Worm (Caenorhabditis elegans): ENCODE measurements around the gene dhcr-24.

Gene dhcr-24

DNA sequence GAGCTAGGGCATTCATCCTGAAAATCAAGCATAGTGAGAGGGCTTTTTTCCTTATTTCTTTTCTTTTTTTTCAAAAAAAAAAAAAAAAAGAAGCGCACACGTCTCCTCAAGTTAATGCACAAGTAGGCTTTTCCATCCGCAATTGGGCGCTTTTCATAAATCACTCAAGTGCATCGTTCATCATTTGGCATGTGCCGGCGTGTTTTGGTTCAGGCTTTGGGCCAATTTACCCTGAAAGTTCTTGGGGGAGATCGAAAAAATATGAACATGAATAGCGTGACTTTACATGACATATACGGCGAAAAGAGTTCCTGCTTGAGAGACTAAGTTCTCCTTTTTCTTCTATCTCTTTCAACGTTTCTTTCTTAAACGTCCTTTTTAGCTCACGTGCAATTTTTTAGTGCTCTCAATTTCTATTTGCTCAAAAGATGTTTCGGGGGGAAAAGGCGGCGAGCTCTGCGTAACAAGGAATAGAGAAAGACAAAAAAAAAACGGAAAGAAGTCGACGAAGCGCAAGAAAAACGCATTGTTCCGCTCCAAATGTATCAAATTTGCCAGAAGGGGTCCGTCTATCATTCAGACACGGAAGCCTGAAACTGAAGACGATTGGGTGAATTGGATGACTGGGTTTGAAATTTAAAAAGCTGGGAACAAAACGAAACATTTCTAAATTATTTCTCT is 37.2 kb upstream of the dhcr-24 start:
- TF ChIP-seq fkh-10 (GFP tag; optimal IDR thresholded peaks at IDR 0.05) (peak; percentile 85), tlp-1 (tag; optimal IDR thresholded peaks at IDR 0.05) (no peak), lin-14 (GFP tag; optimal IDR thresholded peaks at IDR 0.05) (peak; percentile 66), Y116A8C.19 (tag; optimal IDR thresholded peaks at IDR 0.05; ENCODE audit: borderline replicate concordance) (no peak), nhr-11 (tag; optimal IDR thresholded peaks at IDR 0.05) (no peak), vab-15 (tag; optimal IDR thresholded peaks at IDR 0.05) (no peak), mdl-1 (tag; optimal IDR thresholded peaks at IDR 0.05) (peak in 1 of 2 experiments; percentile 3), lin-13 (GFP tag; optimal IDR thresholded peaks at IDR 0.05) (peak; percentile 1), nhr-28 (tag; optimal IDR thresholded peaks at IDR 0.05) (no peak), nhr-84 (tag; optimal IDR thresholded peaks at IDR 0.05) (no peak)

- TF ChIP-seq mef-2 (tag; optimal IDR thresholded peaks at IDR 0.05) (peak; percentile 77), tbx-2 (tag; optimal IDR thresholded peaks at IDR 0.05) (peak; percentile 53), nhr-20 (tag; optimal IDR thresholded peaks at IDR 0.05) (peak; percentile 18), snu-23 (GFP tag; optimal IDR thresholded peaks at IDR 0.05) (peak; percentile 71), nhr-28 (tag; optimal IDR thresholded peaks at IDR 0.05) (no peak), lin-35 (GFP tag; optimal IDR thresholded peaks at IDR 0.05) (peak in 1 of 2 experiments; percentile 39), unc-86 (tag; optimal IDR thresholded peaks at IDR 0.05) (peak; percentile 74), ceh-88 (GFP tag; IDR thresholded peaks at IDR 0.05) (no peak), fkh-10 (GFP tag; optimal IDR thresholded peaks at IDR 0.05) (peak; percentile 60), rnt-1 (tag; optimal IDR thresholded peaks at IDR 0.05) (peak; percentile 72), efl-1 (optimal IDR thresholded peaks at IDR 0.05) (peak; percentile 12 to 28), efl-1 (GFP tag; optimal IDR thresholded peaks at IDR 0.05 in 1 of 2) (no peak), hpl-2 (GFP tag; optimal IDR thresholded peaks at IDR 0.05) (no peak), egl-13 (tag; optimal IDR thresholded peaks at IDR 0.05) (peak; percentile 33), xbp-1 (tag; optimal IDR thresholded peaks at IDR 0.05) (peak; percentile 43), fos-1 (tag; optimal IDR thresholded peaks at IDR 0.05) (peak; percentile 19), unc-62 (GFP tag; optimal IDR thresholded peaks at IDR 0.05) (no peak), swsn-7 (tag; optimal IDR thresholded peaks at IDR 0.05) (peak; percentile 65), ama-1 (optimal IDR thresholded peaks at IDR 0.05) (no peak), lin-14 (GFP tag; optimal IDR thresholded peaks at IDR 0.05) (peak; percentile 93), ces-1 (GFP tag; optimal IDR thresholded peaks at IDR 0.05) (no peak), zag-1 (tag; optimal IDR thresholded peaks at IDR 0.05) (no peak), elt-3 (tag; optimal IDR thresholded peaks at IDR 0.05) (no peak), zip-4 (GFP tag; optimal IDR thresholded peaks at IDR 0.05) (no peak), pax-3 (tag; optimal IDR thresholded peaks at IDR 0.05) (no peak), nhr-19 (GFP tag; conservative IDR thresholded peaks at IDR 0.05) (peak; percentile 52), unc-130 (tag; optimal IDR thresholded peaks at IDR 0.05) (no peak), pqm-1 (tag; optimal IDR thresholded peaks at IDR 0.05) (no peak), nhr-71 (tag; optimal IDR thresholded peaks at IDR 0.05) (peak; percentile 84), skn-1 (tag; optimal IDR thresholded peaks at IDR 0.05) (peak; percentile 37), isw-1 (GFP tag; IDR thresholded peaks at IDR 0.05) (peak; percentile 13; the same call in 1 of the 2 replicates), fkh-8 (tag; optimal IDR thresholded peaks at IDR 0.05) (peak; percentile 79), fkh-4 (tag; optimal IDR thresholded peaks at IDR 0.05; ENCODE audit: borderline replicate concordance) (no peak), irx-1 (tag; optimal IDR thresholded peaks at IDR 0.05) (no peak), nhr-47 (tag; optimal IDR thresholded peaks at IDR 0.05) (peak; percentile 80), sox-4 (tag; optimal IDR thresholded peaks at IDR 0.05) (peak; percentile 2), dsc-1 (tag; optimal IDR thresholded peaks at IDR 0.05) (peak; percentile 56), lin-39 (tag; optimal IDR thresholded peaks at IDR 0.05) (peak; percentile 0), lsy-2 (tag; optimal IDR thresholded peaks at IDR 0.05) (peak in 1 of 2 experiments; percentile 67), ceh-82 (tag; optimal IDR thresholded peaks at IDR 0.05) (peak in 2 of 3 experiments; percentile 46 to 77), lir-3 (tag; optimal IDR thresholded peaks at IDR 0.05; ENCODE audit: poor library complexity) (no peak), ztf-4 (tag; optimal IDR thresholded peaks at IDR 0.05) (peak; percentile 54)
These were observed 34.9 kb upstream of the dhcr-24 start for ce11 chrX:2598833-2599279.

Data from whole organism, L1 larva.